Fruit fly (Drosophila melanogaster) whole organism, embryonic: Measurements from ENCODE around the gene CG14667.

ENCODE experiments used
- Atf6 ChIP-seq: fragments of 200-800 bp; sonication (Bioruptor generic); IDR thresholded peaks from 2 replicates; pipeline ENCODE4 v1.3.6; 2022; ENCODE audit warnings: missing biosample characterization, missing genetic modification characterization
- CG10267 ChIP-seq: fragments of 200-800 bp; sonication (Bioruptor generic); optimal IDR thresholded peaks from 2 replicates; lab custom pipeline; 2018; ENCODE audit warnings: missing biosample characterization, mild to moderate bottlenecking, missing genetic modification characterization, moderate library complexity
- CG11398 ChIP-seq: fragments of 200-800 bp; sonication (Bioruptor generic); optimal IDR thresholded peaks from 2 replicates; lab custom pipeline; 2016; ENCODE audit warnings: missing biosample characterization, missing genetic modification characterization
- CG11504 ChIP-seq: fragments of 200-800 bp; sonication (Bioruptor generic); optimal IDR thresholded peaks from 3 replicates; lab custom pipeline; 2019; ENCODE audit warnings: missing biosample characterization, mild to moderate bottlenecking, missing genetic modification characterization, moderate library complexity
- CG12942 ChIP-seq: fragments of 200-800 bp; sonication (Bioruptor generic); optimal IDR thresholded peaks from 3 replicates; lab custom pipeline; 2016; ENCODE audit warnings: missing biosample characterization, missing genetic modification characterization
- CG14710 ChIP-seq: fragments of 200-800 bp; sonication (Bioruptor generic); optimal IDR thresholded peaks from 3 replicates; lab custom pipeline; 2019; ENCODE audit warnings: missing biosample characterization, mild to moderate bottlenecking, missing genetic modification characterization, moderate library complexity
- CG15601 ChIP-seq: fragments of 200-800 bp; sonication (Bioruptor generic); optimal IDR thresholded peaks from 3 replicates; lab custom pipeline; 2019; ENCODE audit warnings: missing biosample characterization, mild to moderate bottlenecking, missing genetic modification characterization, moderate library complexity
- CG2889 ChIP-seq: fragments of 200-800 bp; sonication (Bioruptor generic); IDR thresholded peaks from 3 replicates; pipeline ENCODE4 v1.3.6; 2022; ENCODE audit warnings: missing biosample characterization, missing genetic modification characterization
- CG31224 ChIP-seq: fragments of 200-800 bp; sonication (Bioruptor generic); IDR thresholded peaks from 2 replicates; pipeline ENCODE4 v1.3.6; 2022; ENCODE audit warnings: missing biosample characterization, missing genetic modification characterization
- CG32532 ChIP-seq: fragments of 200-800 bp; sonication (Bioruptor generic); IDR thresholded peaks from 2 replicates; pipeline ENCODE4 v1.3.6; 2022; ENCODE audit warnings: missing biosample characterization, missing genetic modification characterization
- CG8924 ChIP-seq: fragments of 200-800 bp; optimal IDR thresholded peaks from 3 replicates; lab custom pipeline; 2019; ENCODE audit warnings: missing biosample characterization, mild to moderate bottlenecking, missing genetic modification characterization, moderate library complexity
- Dll ChIP-seq: fragments of 200-800 bp; sonication (Bioruptor generic); IDR thresholded peaks from 4 replicates; pipeline ENCODE4 v1.3.6; 2022; ENCODE audit warnings: missing biosample characterization, missing genetic modification characterization; ENCODE audit not compliant: partially characterized antibody
- ERR ChIP-seq: fragments of 200-800 bp; sonication (Bioruptor generic); optimal IDR thresholded peaks from 2 replicates; lab custom pipeline; 2016; ENCODE audit warnings: missing biosample characterization, missing genetic modification characterization
- Ets65A ChIP-seq: fragments of 200-800 bp; sonication (Bioruptor generic); peaks from one replicate; lab custom pipeline; 2016; ENCODE audit warnings: missing biosample characterization, missing genetic modification characterization
- Gug ChIP-seq: fragments of 200-800 bp; sonication (Bioruptor generic); IDR thresholded peaks from 4 replicates; pipeline ENCODE4 v1.3.6; 2022; ENCODE audit warnings: missing biosample characterization, missing genetic modification characterization
- HmgZ ChIP-seq: fragments of 200-800 bp; sonication (Bioruptor generic); optimal IDR thresholded peaks from 2 replicates; lab custom pipeline; 2018; ENCODE audit warnings: missing biosample characterization, mild to moderate bottlenecking, missing genetic modification characterization
- MESR4 ChIP-seq: fragments of 200-800 bp; sonication (Bioruptor generic); optimal IDR thresholded peaks from 2 replicates; lab custom pipeline; 2018; ENCODE audit warnings: missing biosample characterization, mild to moderate bottlenecking, missing genetic modification characterization, moderate library complexity
- Opbp ChIP-seq: fragments of 200-800 bp; sonication (Bioruptor generic); IDR thresholded peaks from 3 replicates; pipeline ENCODE4 v1.3.6; 2022; ENCODE audit warnings: missing biosample characterization, missing genetic modification characterization; ENCODE audit not compliant: partially characterized antibody
- TFAM ChIP-seq: fragments of 200-800 bp; sonication (Bioruptor generic); optimal IDR thresholded peaks from 2 replicates; lab custom pipeline; 2017; ENCODE audit warnings: missing biosample characterization, missing genetic modification characterization, inconsistent platforms
- ash1 ChIP-seq: fragments of 200-800 bp; sonication (Bioruptor generic); optimal IDR thresholded peaks from 2 replicates; lab custom pipeline; 2018; ENCODE audit warnings: missing biosample characterization, mild to moderate bottlenecking, missing genetic modification characterization
- az2 ChIP-seq: fragments of 200-800 bp; sonication (Bioruptor generic); optimal IDR thresholded peaks from 3 replicates; lab custom pipeline; 2016; ENCODE audit warnings: missing biosample characterization, missing genetic modification characterization
- bowl ChIP-seq: fragments of 200-800 bp; sonication (Bioruptor generic); IDR thresholded peaks from 2 replicates; pipeline ENCODE4 v1.3.6; 2022; ENCODE audit warnings: missing biosample characterization, missing genetic modification characterization
- cad ChIP-seq: fragments of >200 bp; optimal IDR thresholded peaks from 2 replicates; lab custom pipeline; 2017; ENCODE audit warnings: missing biosample characterization, missing genetic modification characterization
- cas ChIP-seq: fragments of 200-800 bp; sonication (Bioruptor generic); IDR thresholded peaks from 2 replicates; pipeline ENCODE4 v1.3.6; 2022; ENCODE audit warnings: missing biosample characterization, missing genetic modification characterization
- chif ChIP-seq, 2 experiments: fragments of 200-800 bp; sonication (Bioruptor generic); optimal IDR thresholded peaks; 3 replicates each; lab custom pipeline; 2016; ENCODE audit warnings: missing biosample characterization in 2 of 2, missing genetic modification characterization in 2 of 2
- chm ChIP-seq: fragments of 200-800 bp; sonication (Bioruptor generic); IDR thresholded peaks from 2 replicates; pipeline ENCODE4 v1.3.6; 2022; ENCODE audit warnings: missing biosample characterization, missing genetic modification characterization
- dmrt11E ChIP-seq: fragments of 200-800 bp; sonication (Bioruptor generic); optimal IDR thresholded peaks from 3 replicates; lab custom pipeline; 2018; ENCODE audit warnings: missing biosample characterization, mild to moderate bottlenecking, missing genetic modification characterization, moderate library complexity
- dmrt99B ChIP-seq: fragments of 200-800 bp; sonication (Bioruptor generic); optimal IDR thresholded peaks from 2 replicates; lab custom pipeline; 2018; ENCODE audit warnings: missing biosample characterization, mild to moderate bottlenecking, missing genetic modification characterization, moderate library complexity
- en ChIP-seq: fragments of 200-800 bp; sonication (Bioruptor generic); optimal IDR thresholded peaks from 2 replicates; lab custom pipeline; 2016; ENCODE audit warnings: missing biosample characterization, missing genetic modification characterization
- fd96Cb ChIP-seq: fragments of 200-800 bp; sonication (Bioruptor generic); optimal IDR thresholded peaks from 2 replicates; lab custom pipeline; 2018; ENCODE audit warnings: missing biosample characterization, mild to moderate bottlenecking, missing genetic modification characterization, moderate library complexity
- fu2 ChIP-seq: fragments of 200-800 bp; sonication (Bioruptor generic); optimal IDR thresholded peaks from 2 replicates; lab custom pipeline; 2016; ENCODE audit warnings: missing biosample characterization, missing genetic modification characterization
- gfzf ChIP-seq: fragments of 200-800 bp; sonication (Bioruptor generic); optimal IDR thresholded peaks from 2 replicates; lab custom pipeline; 2016; ENCODE audit warnings: missing biosample characterization, mild to moderate bottlenecking, missing genetic modification characterization, moderate library complexity
- gro ChIP-seq: fragments of 200-800 bp; sonication (Bioruptor generic); optimal IDR thresholded peaks from 2 replicates; lab custom pipeline; 2016; ENCODE audit warnings: missing biosample characterization, missing genetic modification characterization
- gsb-n ChIP-seq: fragments of 200-800 bp; sonication (Bioruptor generic); optimal IDR thresholded peaks from 3 replicates; lab custom pipeline; 2018; ENCODE audit warnings: missing biosample characterization, mild to moderate bottlenecking, missing genetic modification characterization
- her ChIP-seq: fragments of 200-800 bp; sonication (Bioruptor generic); optimal IDR thresholded peaks from 2 replicates; lab custom pipeline; 2016; ENCODE audit warnings: missing biosample characterization, missing genetic modification characterization
- hkb ChIP-seq, 2 experiments: fragments of 200-800 bp in 1 of 2; fragments of >200 bp in 1 of 2; sonication (Bioruptor generic) in 1 of 2; IDR thresholded peaks in 1 of 2; optimal IDR thresholded peaks in 1 of 2; 2 replicates each; pipeline versions ENCODE4 v1.3.6 to Lab custom; 2017 to 2022; ENCODE audit warnings: missing biosample characterization in 1 of 2, missing genetic modification characterization in 1 of 2
- klu ChIP-seq: fragments of 200-800 bp; sonication (Bioruptor generic); IDR thresholded peaks from 2 replicates; pipeline ENCODE4 v1.3.6; 2022; ENCODE audit warnings: missing biosample characterization, missing genetic modification characterization
- kni ChIP-seq: fragments of 200-800 bp; sonication (Bioruptor generic); optimal IDR thresholded peaks from 3 replicates; lab custom pipeline; 2017; ENCODE audit warnings: mild to moderate bottlenecking, missing biosample characterization, missing genetic modification reagents, missing genetic modification characterization
- lbe ChIP-seq: fragments of 200-800 bp; sonication (Bioruptor generic); optimal IDR thresholded peaks from 2 replicates; lab custom pipeline; 2016; ENCODE audit warnings: missing biosample characterization, mild to moderate bottlenecking, missing genetic modification characterization
- maf-S ChIP-seq: fragments of 200-800 bp; sonication (Bioruptor generic); optimal IDR thresholded peaks from 2 replicates; lab custom pipeline; 2016; ENCODE audit warnings: missing biosample characterization, missing genetic modification characterization
- mirr ChIP-seq: fragments of 200-800 bp; sonication (Bioruptor generic); optimal IDR thresholded peaks from 3 replicates; lab custom pipeline; 2018; ENCODE audit warnings: missing biosample characterization, mild to moderate bottlenecking, missing genetic modification characterization
- mld ChIP-seq: fragments of 200-800 bp; sonication (Bioruptor generic); IDR thresholded peaks from 3 replicates; pipeline ENCODE4 v1.3.6; 2022; ENCODE audit warnings: missing biosample characterization, missing genetic modification characterization; ENCODE audit not compliant: partially characterized antibody
- pan ChIP-seq, 4 experiments: fragments of >200 bp in 3 of 4; fragments of 200-800 bp in 1 of 4; sonication (Bioruptor generic) in 1 of 4; optimal IDR thresholded peaks in 3 of 4; IDR thresholded peaks in 1 of 4; 2 replicates each; pipeline versions ENCODE4 v1.3.6 to Lab custom; 2017 to 2022; ENCODE audit warnings: missing biosample characterization in 2 of 4, missing genetic modification characterization in 2 of 4, mixed read lengths in 1 of 4
- pb ChIP-seq: fragments of 200-800 bp; sonication (Bioruptor generic); optimal IDR thresholded peaks from 3 replicates; lab custom pipeline; 2016; ENCODE audit warnings: missing biosample characterization, missing genetic modification characterization
- pzg ChIP-seq: fragments of 200-800 bp; sonication (Bioruptor generic); optimal IDR thresholded peaks from 3 replicates; lab custom pipeline; 2018; ENCODE audit warnings: missing biosample characterization, mild to moderate bottlenecking, missing genetic modification characterization, moderate library complexity
- seq ChIP-seq: fragments of 200-800 bp; sonication (Bioruptor generic); IDR thresholded peaks from 2 replicates; pipeline ENCODE4 v1.3.6; 2022; ENCODE audit warnings: missing biosample characterization, missing genetic modification characterization
- sna ChIP-seq: fragments of 200-800 bp; sonication (Bioruptor generic); IDR thresholded peaks from 2 replicates; pipeline ENCODE4 v1.3.6; 2022; ENCODE audit warnings: missing biosample characterization, missing genetic modification characterization; ENCODE audit not compliant: partially characterized antibody
- so ChIP-seq: fragments of 200-800 bp; sonication (Bioruptor generic); IDR thresholded peaks from 3 replicates; pipeline ENCODE4 v1.3.6; 2022; ENCODE audit warnings: missing biosample characterization, missing genetic modification characterization
- tio ChIP-seq: fragments of 200-800 bp; sonication (Bioruptor generic); optimal IDR thresholded peaks from 2 replicates; lab custom pipeline; 2017; ENCODE audit warnings: missing biosample characterization, missing genetic modification characterization, inconsistent platforms
- wor ChIP-seq: fragments of 200-800 bp; sonication (Bioruptor generic); IDR thresholded peaks from 2 replicates; pipeline ENCODE4 v1.3.6; 2022; ENCODE audit warnings: missing biosample characterization, missing genetic modification characterization

The CG14667 gene

dm6 chr3R:5393742-5394391, 19.0 kb downstream of the CG14667 start, which contains the start of gene CG1172 (continued):
- TF ChIP-seq seq (GFP tag; lab: Robert Waterston, UW) (no peak), mirr (GFP tag; lab: Kevin White, UChicago) (peak; percentile 7), TFAM (GFP tag; lab: Kevin White, UChicago) (no peak), sna (peak; percentile 76), Gug (GFP tag; lab: Robert Waterston, UW) (no peak), lbe (GFP tag; lab: Kevin White, UChicago) (peak; percentile 17), fu2 (GFP tag; lab: Kevin White, UChicago) (no peak), gfzf (peak; percentile 95), hkb (optimal IDR thresholded peaks at IDR 0.05; lab: Kevin White, UChicago) (no peak), hkb (GFP tag; IDR thresholded peaks at IDR 0.05; lab: Robert Waterston, UW) (no peak), wor (no peak), MESR4 (GFP tag; lab: Kevin White, UChicago) (peak; percentile 85), cad (GFP tag; lab: Kevin White, UChicago) (no peak), Ets65A (GFP tag; lab: Kevin White, UChicago) (peak; percentile 77), cas (GFP tag; lab: Robert Waterston, UW) (no peak), chm (GFP tag; lab: Robert Waterston, UW) (no peak), pan (optimal IDR thresholded peaks at IDR 0.05; lab: Kevin White, UChicago) (no peak), pan (GFP tag; optimal IDR thresholded peaks at IDR 0.05 in 1 of 2, IDR thresholded peaks at IDR 0.05 in 1 of 2) (no peak), ash1 (no peak), fd96Cb (tag; lab: Kevin White, UChicago) (no peak), chif (GFP tag; optimal IDR thresholded peaks at IDR 0.05; lab: Kevin White, UChicago) (no peak), CG12942 (no peak), maf-S (GFP tag; lab: Kevin White, UChicago) (no peak), CG31224 (GFP tag; lab: Robert Waterston, UW) (no peak), her (GFP tag; lab: Kevin White, UChicago) (no peak), so (GFP tag; lab: Robert Waterston, UW) (no peak), klu (GFP tag; lab: Robert Waterston, UW) (no peak), CG8924 (tag; lab: Kevin White, UChicago) (no peak), bowl (GFP tag; lab: Robert Waterston, UW) (no peak), dmrt11E (tag; lab: Kevin White, UChicago) (peak; percentile 19), mld (GFP tag; lab: Robert Waterston, UW) (no peak), CG15601 (tag; lab: Kevin White, UChicago) (peak; percentile 41), Atf6 (GFP tag; lab: Robert Waterston, UW) (no peak), CG32532 (GFP tag; lab: Robert Waterston, UW) (no peak), HmgZ (tag; lab: Kevin White, UChicago) (peak; percentile 63), CG14710 (peak; percentile 63), az2 (GFP tag; lab: Kevin White, UChicago) (no peak), CG10267 (tag; lab: Kevin White, UChicago) (peak; percentile 49), gro (GFP tag; lab: Kevin White, UChicago) (no peak), ERR (GFP tag; lab: Kevin White, UChicago) (no peak), pzg (GFP tag; lab: Kevin White, UChicago) (peak; percentile 88), gsb-n (no peak), kni (GFP tag; lab: Kevin White, UChicago) (no peak), Opbp (GFP tag; lab: Robert Waterston, UW) (peak; percentile 78), pb (no peak), CG11504 (tag; lab: Kevin White, UChicago) (no peak), CG11398 (GFP tag; lab: Kevin White, UChicago) (no peak), tio (GFP tag; lab: Kevin White, UChicago) (no peak), CG2889 (GFP tag; lab: Robert Waterston, UW) (no peak), Dll (GFP tag; lab: Robert Waterston, UW) (peak; percentile 84), dmrt99B (tag; lab: Kevin White, UChicago) (no peak), en (GFP tag; lab: Kevin White, UChicago) (no peak)
